Fruit fly (Drosophila melanogaster): ENCODE results near the gene CG17717.

Gene CG17717

DNA sequence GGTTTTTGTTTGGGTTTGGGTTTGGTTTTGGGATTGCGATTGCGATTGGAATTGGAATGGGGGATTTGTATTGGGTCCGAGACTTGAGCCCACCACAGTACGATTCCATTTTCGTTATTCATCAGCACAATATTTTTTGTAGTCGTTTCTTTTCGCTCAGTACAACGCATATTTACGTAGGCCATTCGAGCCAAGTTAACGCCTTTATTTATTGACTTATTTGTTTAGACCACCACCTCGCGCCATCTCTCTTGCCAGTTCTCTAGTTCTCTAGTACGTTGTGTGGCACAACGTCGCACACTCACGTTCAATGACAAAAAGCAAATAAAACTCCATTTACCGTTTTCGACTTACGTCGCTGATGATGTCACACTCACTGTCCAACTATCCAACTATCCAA lies 15.6 kb downstream of the CG17717 start:
- TF ChIP-seq CG4496 (GFP tag; IDR thresholded peaks at IDR 0.05): no peak; the same call in 2 of the 3 replicates
- TF ChIP-seq Pif1B (GFP tag; optimal IDR thresholded peaks at IDR 0.05): no peak
- TF ChIP-seq CG17806 (tag; optimal IDR thresholded peaks at IDR 0.05): no peak
- no peak for TF ChIP-seq Ets98B (GFP tag; IDR thresholded peaks at IDR 0.05)
- TF ChIP-seq CG13204 (GFP tag; optimal IDR thresholded peaks at IDR 0.05): no peak
- TF ChIP-seq CG10348 (GFP tag; IDR thresholded peaks at IDR 0.05): no peak
- TF ChIP-seq CG12605 (GFP tag; IDR thresholded peaks at IDR 0.05): no peak
- no peak for TF ChIP-seq fd96Ca (GFP tag; IDR thresholded peaks at IDR 0.05)
- TF ChIP-seq CG8301 (tag; optimal IDR thresholded peaks at IDR 0.05): no peak
- no peak for TF ChIP-seq gl (tag; optimal IDR thresholded peaks at IDR 0.05)

DNA sequence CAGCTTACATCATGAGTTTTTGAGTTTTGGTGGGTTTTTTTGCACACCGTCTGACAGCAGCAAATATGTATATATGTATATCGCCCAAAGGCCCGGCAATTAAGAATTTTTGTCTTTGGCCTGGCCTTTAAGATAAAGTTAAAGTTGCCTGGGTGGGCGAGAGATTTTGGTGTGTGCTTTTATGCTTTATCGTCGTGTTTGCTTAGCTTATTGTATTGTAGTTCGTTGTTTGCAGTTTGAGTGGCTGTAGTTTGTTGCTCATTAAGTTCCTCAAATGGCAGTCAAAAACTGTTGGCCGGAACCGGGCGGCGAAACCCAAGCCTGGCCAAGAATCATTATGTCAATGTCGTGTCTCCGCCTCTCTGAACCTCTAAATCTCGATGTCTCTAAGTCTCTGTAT lies 22.7 kb downstream of the CG17717 start:
- TF ChIP-seq CG12605 (GFP tag; IDR thresholded peaks at IDR 0.05) (no peak), CG10348 (GFP tag; IDR thresholded peaks at IDR 0.05) (no peak), CG4496 (GFP tag; IDR thresholded peaks at IDR 0.05) (no peak), CG8159 (tag; optimal IDR thresholded peaks at IDR 0.05) (no peak), Snoo (tag; optimal IDR thresholded peaks at IDR 0.05) (no peak), CG32121 (GFP tag; IDR thresholded peaks at IDR 0.05) (no peak), fd96Ca (GFP tag; IDR thresholded peaks at IDR 0.05) (no peak), CG13204 (GFP tag; optimal IDR thresholded peaks at IDR 0.05) (no peak), gl (tag; optimal IDR thresholded peaks at IDR 0.05) (no peak), D1 (tag; optimal IDR thresholded peaks at IDR 0.05) (no peak), CG14655 (GFP tag; optimal IDR thresholded peaks at IDR 0.05) (no peak), EcR (GFP tag; optimal IDR thresholded peaks at IDR 0.05) (no peak), CG9948 (tag; optimal IDR thresholded peaks at IDR 0.05) (no peak), Pif1A (GFP tag; optimal IDR thresholded peaks at IDR 0.05) (no peak)

DNA sequence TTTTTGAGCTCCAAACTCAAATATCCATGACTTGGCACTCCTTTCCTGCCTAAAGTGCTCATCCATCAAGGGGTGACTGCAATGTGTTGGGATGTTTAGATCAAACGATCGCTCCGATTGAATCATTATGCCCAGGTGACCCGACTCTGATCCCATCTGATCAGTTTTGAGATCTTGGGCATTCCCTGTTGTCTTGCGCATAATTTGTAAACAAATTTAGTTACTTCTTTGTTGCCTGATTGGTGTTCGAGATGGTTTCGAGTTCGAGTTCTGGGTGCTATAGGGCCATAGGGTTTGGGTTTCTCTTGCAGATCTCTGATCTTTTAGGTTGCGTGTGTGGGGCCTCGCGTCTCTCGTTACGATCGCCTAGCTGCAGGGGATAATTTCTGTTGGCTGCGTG lies 23.4 kb downstream of the CG17717 start:
- TF ChIP-seq CG9948 (tag; optimal IDR thresholded peaks at IDR 0.05) (no peak), Pif1A (GFP tag; optimal IDR thresholded peaks at IDR 0.05) (no peak), CG17806 (tag; optimal IDR thresholded peaks at IDR 0.05) (no peak), Snoo (tag; optimal IDR thresholded peaks at IDR 0.05) (no peak), D1 (tag; optimal IDR thresholded peaks at IDR 0.05) (no peak), CG13204 (GFP tag; optimal IDR thresholded peaks at IDR 0.05) (no peak), CG8301 (tag; optimal IDR thresholded peaks at IDR 0.05) (no peak), Pif1B (GFP tag; optimal IDR thresholded peaks at IDR 0.05) (no peak), CG12605 (GFP tag; IDR thresholded peaks at IDR 0.05) (no peak), CG8159 (tag; optimal IDR thresholded peaks at IDR 0.05) (no peak), CG4496 (GFP tag; IDR thresholded peaks at IDR 0.05) (no peak), CG32121 (GFP tag; IDR thresholded peaks at IDR 0.05) (no peak), gl (tag; optimal IDR thresholded peaks at IDR 0.05) (no peak), CG14655 (GFP tag; optimal IDR thresholded peaks at IDR 0.05) (no peak), CG34367 (tag; optimal IDR thresholded peaks at IDR 0.05) (no peak), EcR (GFP tag; optimal IDR thresholded peaks at IDR 0.05) (no peak)

DNA sequence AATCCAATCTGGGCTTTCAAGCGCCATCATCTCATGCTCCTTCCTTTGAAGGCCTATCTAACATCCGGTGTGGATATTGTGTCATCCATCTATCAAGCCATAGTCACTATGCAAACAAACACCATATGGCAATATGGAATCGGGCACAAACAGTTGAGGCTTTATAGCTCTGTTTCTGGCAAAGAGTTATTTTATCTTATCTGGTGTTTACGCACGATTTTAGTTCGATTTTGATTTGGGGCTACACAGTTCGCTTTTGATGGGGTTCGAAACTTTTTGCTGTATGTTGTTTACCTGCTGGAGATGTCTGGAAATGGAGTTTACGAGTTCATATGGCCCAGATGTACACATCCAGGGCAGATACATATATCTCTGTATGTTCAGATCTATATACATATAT lies 24.5 kb downstream of the CG17717 start:
- TF ChIP-seq D1 (tag; optimal IDR thresholded peaks at IDR 0.05) (no peak), CG10348 (GFP tag; IDR thresholded peaks at IDR 0.05) (no peak), Ets98B (GFP tag; IDR thresholded peaks at IDR 0.05) (no peak), CG13204 (GFP tag; optimal IDR thresholded peaks at IDR 0.05) (no peak), CG4496 (GFP tag; IDR thresholded peaks at IDR 0.05) (no peak), CG34367 (tag; optimal IDR thresholded peaks at IDR 0.05) (no peak), CG8159 (tag; optimal IDR thresholded peaks at IDR 0.05) (no peak), Snoo (tag; optimal IDR thresholded peaks at IDR 0.05) (no peak), CG15710 (tag; optimal IDR thresholded peaks at IDR 0.05) (no peak), CG17806 (tag; optimal IDR thresholded peaks at IDR 0.05) (no peak), Pif1A (GFP tag; optimal IDR thresholded peaks at IDR 0.05) (no peak), EcR (GFP tag; optimal IDR thresholded peaks at IDR 0.05) (no peak), CG14655 (GFP tag; optimal IDR thresholded peaks at IDR 0.05) (no peak), gl (tag; optimal IDR thresholded peaks at IDR 0.05) (no peak), rn (GFP tag; IDR thresholded peaks at IDR 0.05) (no peak), CG12605 (GFP tag; IDR thresholded peaks at IDR 0.05) (no peak), CG32121 (GFP tag; IDR thresholded peaks at IDR 0.05) (no peak)

DNA sequence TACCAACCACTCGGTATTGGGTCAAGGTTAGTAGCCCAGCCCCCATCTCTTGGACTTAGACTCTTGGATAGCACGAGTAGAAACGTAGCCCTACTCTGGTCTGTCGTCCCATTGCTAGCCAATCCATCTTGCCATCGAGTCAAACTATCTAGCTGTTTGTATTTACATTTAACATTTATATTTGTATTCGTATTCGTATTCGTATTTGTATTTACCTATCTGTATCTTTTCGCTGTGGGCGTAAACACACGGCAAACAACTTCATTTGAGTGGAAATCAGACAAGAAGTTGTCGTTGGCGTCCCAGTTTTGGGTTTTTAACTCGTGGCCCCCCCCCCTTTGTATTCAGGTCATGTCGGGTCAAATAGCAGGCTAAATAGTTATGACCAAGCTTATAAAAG lies 25.2 kb downstream of the CG17717 start:
- TF ChIP-seq CG9948 (tag; optimal IDR thresholded peaks at IDR 0.05) (no peak), CG8301 (tag; optimal IDR thresholded peaks at IDR 0.05) (no peak)

DNA sequence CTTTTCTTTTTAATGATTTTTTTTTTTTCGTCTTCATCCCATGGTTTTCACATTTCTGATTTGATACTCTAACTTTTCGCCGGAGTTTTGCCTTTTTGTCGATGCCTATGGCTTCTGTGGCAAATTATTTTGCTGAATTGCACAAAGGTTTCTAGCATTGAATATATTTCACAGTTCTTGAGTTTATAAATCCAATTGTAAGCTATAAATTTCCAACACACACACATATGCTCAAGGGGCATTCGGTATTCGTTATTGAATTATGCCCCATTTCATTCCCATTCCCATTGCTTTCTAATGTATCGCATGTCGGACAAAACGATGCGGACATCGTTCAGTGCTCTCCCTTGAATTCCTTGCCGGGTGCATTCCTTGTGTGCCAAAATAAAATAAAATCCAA lies 26.4 kb downstream of the CG17717 start:
- 0 out of 2 replicates have a peak, but pooled peaks have one; percentile 17 for TF ChIP-seq Ets98B (GFP tag; IDR thresholded peaks at IDR 0.05)
- TF ChIP-seq Snoo (tag; optimal IDR thresholded peaks at IDR 0.05): no peak
- TF ChIP-seq Pif1B (GFP tag; optimal IDR thresholded peaks at IDR 0.05): no peak
- 0 out of 2 replicates have a peak, but pooled peaks have one; percentile 16 for TF ChIP-seq rn (GFP tag; IDR thresholded peaks at IDR 0.05)
- no peak for TF ChIP-seq gl (tag; optimal IDR thresholded peaks at IDR 0.05)
- peak; percentile 39 for TF ChIP-seq CG8159 (tag; optimal IDR thresholded peaks at IDR 0.05)
- TF ChIP-seq Pif1A (GFP tag; optimal IDR thresholded peaks at IDR 0.05): peak; percentile 39
- peak; percentile 49; the same call in 1 of the 2 replicates for TF ChIP-seq CG32121 (GFP tag; IDR thresholded peaks at IDR 0.05)
- peak; percentile 54; the same call in 2 of the 3 replicates for TF ChIP-seq CG4496 (GFP tag; IDR thresholded peaks at IDR 0.05)
- TF ChIP-seq CG9948 (tag; optimal IDR thresholded peaks at IDR 0.05): peak; percentile 26
- no peak for TF ChIP-seq D1 (tag; optimal IDR thresholded peaks at IDR 0.05)
- TF ChIP-seq CG15710 (tag; optimal IDR thresholded peaks at IDR 0.05): peak; percentile 25
- TF ChIP-seq CG8301 (tag; optimal IDR thresholded peaks at IDR 0.05): peak; percentile 34
- TF ChIP-seq CG17806 (tag; optimal IDR thresholded peaks at IDR 0.05): no peak
- TF ChIP-seq fd96Ca (GFP tag; IDR thresholded peaks at IDR 0.05): peak; percentile 49; the same call in 1 of the 3 replicates
- TF ChIP-seq CG12605 (GFP tag; IDR thresholded peaks at IDR 0.05): no peak; the same call in 1 of the 2 replicates
- TF ChIP-seq CG14655 (GFP tag; optimal IDR thresholded peaks at IDR 0.05): peak; percentile 58

Data from whole organism, pupa.